Worm (Caenorhabditis elegans) whole organism, early embryonic: Measurements from ENCODE around the gene F14H3.14.

ENCODE experiments used
- B0310.2 ChIP-seq: sonication (generic microtip); optimal IDR thresholded peaks from 2 replicates; lab custom pipeline; 2016; ENCODE audit warnings: mild to moderate bottlenecking, missing genetic modification characterization, missing compliant biosample characterization
- ama-1 ChIP-seq: fragments of 150-350 bp; optimal IDR thresholded peaks from 2 replicates; lab custom pipeline; 2014
- ceh-36 ChIP-seq: sonication (generic microtip); optimal IDR thresholded peaks from 2 replicates; lab custom pipeline; 2016; ENCODE audit warnings: missing genetic modification characterization, inconsistent platforms, missing compliant biosample characterization
- flt-1 ChIP-seq: fragments of 200-800 bp; sonication (Bioruptor generic); IDR thresholded peaks from 2 replicates; pipeline ENCODE4 v1.3.6; 2022; ENCODE audit warnings: missing genetic modification characterization, missing compliant biosample characterization
- hnd-1 ChIP-seq: sonication (generic microtip); optimal IDR thresholded peaks from 2 replicates; lab custom pipeline; 2016; ENCODE audit warnings: missing genetic modification characterization, missing compliant biosample characterization
- tbx-11 ChIP-seq: fragments of 200-800 bp; sonication (Bioruptor generic); IDR thresholded peaks from 2 replicates; pipeline ENCODE4 v1.3.6; 2022; ENCODE audit warnings: missing genetic modification characterization, missing compliant biosample characterization
- tbx-37 ChIP-seq: fragments of 200-800 bp; sonication (Bioruptor generic); conservative IDR thresholded peaks from 2 replicates; pipeline ENCODE4 v1.3.6; 2022; ENCODE audit warnings: missing genetic modification reagents, missing genetic modification characterization, missing compliant biosample characterization

DNA sequence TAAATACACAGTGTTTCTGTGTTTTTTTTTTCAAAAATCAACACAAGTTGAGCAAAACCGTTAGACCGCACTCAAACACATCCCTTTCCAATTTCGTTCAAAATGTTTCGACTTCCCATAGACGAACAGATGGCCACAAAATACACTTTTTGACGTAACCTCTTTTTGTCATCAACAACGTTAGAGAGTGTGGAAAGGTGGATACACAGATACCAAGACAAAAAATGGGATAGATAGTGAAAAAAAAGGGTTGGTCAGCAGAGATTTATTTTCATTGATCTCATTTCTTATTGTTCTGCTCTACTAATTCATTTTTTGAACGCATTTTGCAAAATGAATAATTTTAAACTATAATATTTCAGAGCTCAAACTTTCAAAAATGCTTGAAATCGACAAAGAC lies 32.2 kb upstream of the F14H3.14 start:
- no peak for TF ChIP-seq tbx-37 (GFP tag; lab: Robert Waterston, UW)
- TF ChIP-seq flt-1 = no peak
- TF ChIP-seq B0310.2 (tag; lab: Kevin White, UChicago) = no peak
- TF ChIP-seq ama-1 (lab: Kevin White, UChicago) = no peak
- no peak for TF ChIP-seq tbx-11 (GFP tag; lab: Robert Waterston, UW)
- no peak for TF ChIP-seq hnd-1 (tag; lab: Kevin White, UChicago)
- TF ChIP-seq ceh-36 (tag; lab: Kevin White, UChicago) = no peak
